Fruit fly (Drosophila melanogaster): ENCODE measurements around the gene tal-2A.
A peak's percentile ranks its signal among the peaks of the same experiment; 100 is the strongest.

The tal-2A gene

DNA sequence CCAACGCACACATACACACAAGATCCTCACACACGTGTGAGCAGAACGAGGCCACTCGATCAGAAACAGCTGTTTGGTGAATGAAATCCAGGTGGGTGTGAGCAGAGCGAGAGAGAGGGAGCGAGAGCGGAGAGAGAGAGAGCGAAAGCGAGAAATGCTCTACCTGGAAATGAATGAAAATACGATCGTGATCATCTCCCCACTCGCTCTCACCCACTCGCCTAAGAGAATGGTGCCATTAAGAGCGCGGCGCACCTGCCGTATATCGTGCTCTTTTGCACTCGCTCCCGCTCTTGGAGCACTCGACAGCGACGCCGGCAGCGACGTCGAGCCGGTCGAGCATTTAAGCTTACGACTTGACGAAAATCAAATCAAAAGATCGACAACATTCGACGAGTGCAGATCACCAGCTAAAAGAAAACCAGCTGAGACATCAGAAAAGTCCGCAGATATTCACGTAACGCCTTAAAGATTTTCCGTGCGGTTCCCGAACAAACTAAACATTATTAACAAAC, at the start of gene tal-2A, which contains the start of the genes tal-1A, tal-3A and tal-AA:
tal-2A (plus strand) TSS at position 374 of the 515 bp plus-strand sequence.
tal-1A (plus strand) TSS at position 374 of the 515 bp plus-strand sequence.
tal-3A (plus strand) TSS at position 374 of the 515 bp plus-strand sequence.
tal-AA (plus strand) TSS at position 374 of the 515 bp plus-strand sequence.
- TF ChIP-seq Dip2 (GFP tag; IDR thresholded peaks at IDR 0.05) = no peak
- TF ChIP-seq CG16863 (GFP tag; optimal IDR thresholded peaks at IDR 0.05) = no peak
- TF ChIP-seq hth (optimal IDR thresholded peaks at IDR 0.05) = no peak
- TF ChIP-seq CG7372 (GFP tag; IDR thresholded peaks at IDR 0.05) = no peak
- TF ChIP-seq bsh (GFP tag; optimal IDR thresholded peaks at IDR 0.05) = no peak
- TF ChIP-seq Nf-YC (tag; optimal IDR thresholded peaks at IDR 0.05) = peak; percentile 71
- TF ChIP-seq CG42726 (GFP tag; IDR thresholded peaks at IDR 0.05; ENCODE audit: partially characterized antibody) = no peak
- TF ChIP-seq CG3847 (GFP tag; IDR thresholded peaks at IDR 0.05) = peak; percentile 49
- TF ChIP-seq caup (GFP tag; optimal IDR thresholded peaks at IDR 0.05; ENCODE audit: severe bottlenecking) = no peak
- no peak for TF ChIP-seq psq (GFP tag; optimal IDR thresholded peaks at IDR 0.05)
- TF ChIP-seq E2f2 (GFP tag; IDR thresholded peaks at IDR 0.05) = peak; percentile 19; the same call in 1 of the 2 replicates
- TF ChIP-seq danr (GFP tag; IDR thresholded peaks at IDR 0.05) = no peak
- TF ChIP-seq CG9215 (GFP tag; IDR thresholded peaks at IDR 0.05) = no peak
- TF ChIP-seq CG12769 (tag; optimal IDR thresholded peaks at IDR 0.05) = peak; percentile 52
- TF ChIP-seq dmrt99B (tag; optimal IDR thresholded peaks at IDR 0.05) = no peak
- TF ChIP-seq Oaz (GFP tag; IDR thresholded peaks at IDR 0.05) = no peak
- peak; percentile 30; the same call in 1 of the 2 replicates for TF ChIP-seq CG14014 (GFP tag; IDR thresholded peaks at IDR 0.05)
- peak in 1 of 2 experiments; percentile 27 for TF ChIP-seq Hr78 (GFP tag; optimal IDR thresholded peaks at IDR 0.05)
- TF ChIP-seq Sry-β (GFP tag; optimal IDR thresholded peaks at IDR 0.05) = no peak
- peak; percentile 19 for TF ChIP-seq twi (tag; optimal IDR thresholded peaks at IDR 0.05)
- no peak for TF ChIP-seq CG8089 (GFP tag; optimal IDR thresholded peaks at IDR 0.05)
- TF ChIP-seq Atf6 (GFP tag; IDR thresholded peaks at IDR 0.05) = peak; percentile 55
- 0 out of 2 replicates have a peak, but pooled peaks have one; percentile 27 for TF ChIP-seq CG10321 (GFP tag; IDR thresholded peaks at IDR 0.05)
- no peak for TF ChIP-seq Hr3 (GFP tag; optimal IDR thresholded peaks at IDR 0.05)
- TF ChIP-seq Vsx1 (GFP tag; optimal IDR thresholded peaks at IDR 0.05) = peak; percentile 30
- no peak for TF ChIP-seq tll (GFP tag; optimal IDR thresholded peaks at IDR 0.05)
- TF ChIP-seq cwo (GFP tag; optimal IDR thresholded peaks at IDR 0.05) = peak; percentile 49
- TF ChIP-seq Xrp1 (GFP tag; IDR thresholded peaks at IDR 0.05) = peak; percentile 45
- no peak for TF ChIP-seq CG10979 (tag; optimal IDR thresholded peaks at IDR 0.05)
- no peak for TF ChIP-seq CG17568 (GFP tag; optimal IDR thresholded peaks at IDR 0.05)
- no peak for TF ChIP-seq MBD-R2 (GFP tag; IDR thresholded peaks at IDR 0.05)
- peak; percentile 17 for TF ChIP-seq CG8924 (tag; optimal IDR thresholded peaks at IDR 0.05)
- peak; percentile 15; the same call in 1 of the 3 replicates for TF ChIP-seq row (GFP tag; IDR thresholded peaks at IDR 0.05)
- TF ChIP-seq Abd-B (GFP tag; optimal IDR thresholded peaks at IDR 0.05) = no peak
- TF ChIP-seq emc (GFP tag; optimal IDR thresholded peaks at IDR 0.05) = no peak
- no peak for TF ChIP-seq Ptx1 (GFP tag; IDR thresholded peaks at IDR 0.05)
- peak; percentile 59; the same call in 1 of the 2 replicates for TF ChIP-seq bowl (GFP tag; IDR thresholded peaks at IDR 0.05)
- TF ChIP-seq gcm (GFP tag; optimal IDR thresholded peaks at IDR 0.05) = peak; percentile 7
- peak; percentile 77 for TF ChIP-seq cg (GFP tag; optimal IDR thresholded peaks at IDR 0.05)
- peak; percentile 45 for TF ChIP-seq kah (GFP tag; optimal IDR thresholded peaks at IDR 0.05)
- TF ChIP-seq Fer1 (GFP tag; optimal IDR thresholded peaks at IDR 0.05) = peak; percentile 1
- TF ChIP-seq ken (GFP tag; IDR thresholded peaks at IDR 0.05) = 0 out of 3 replicates have a peak, but pooled peaks have one; percentile 19
- TF ChIP-seq CG16815 (GFP tag; optimal IDR thresholded peaks at IDR 0.05) = no peak
- peak; percentile 82 for TF ChIP-seq CG34224 (GFP tag; IDR thresholded peaks at IDR 0.05; ENCODE audit: partially characterized antibody)
- TF ChIP-seq Deaf1 (tag; optimal IDR thresholded peaks at IDR 0.05) = peak; percentile 39
- TF ChIP-seq CG43689 (GFP tag; IDR thresholded peaks at IDR 0.05) = no peak
- TF ChIP-seq CG12071 (GFP tag; optimal IDR thresholded peaks at IDR 0.05) = peak; percentile 6
- TF ChIP-seq pros (GFP tag; optimal IDR thresholded peaks at IDR 0.05) = no peak
- TF ChIP-seq lab (GFP tag; optimal IDR thresholded peaks at IDR 0.05) = peak; percentile 41

Measured in whole organism, embryonic.